Fruit fly (Drosophila melanogaster) whole organism, embryonic: ENCODE results near the gene CG45428.

ENCODE experiments used
- Adf1 ChIP-seq: fragments of 200-800 bp; sonication (Bioruptor generic); IDR thresholded peaks from 2 replicates; pipeline ENCODE4 v1.3.6; 2022; ENCODE audit warnings: missing biosample characterization, missing genetic modification characterization
- Asciz ChIP-seq: fragments of 200-800 bp; sonication (Bioruptor generic); optimal IDR thresholded peaks from 2 replicates; lab custom pipeline; 2017; ENCODE audit warnings: missing biosample characterization, mild to moderate bottlenecking, missing genetic modification characterization, missing genetic modification reagents
- Atf6 ChIP-seq: fragments of 200-800 bp; sonication (Bioruptor generic); IDR thresholded peaks from 2 replicates; pipeline ENCODE4 v1.3.6; 2022; ENCODE audit warnings: missing biosample characterization, missing genetic modification characterization
- BtbVII ChIP-seq: fragments of 200-800 bp; sonication (Bioruptor generic); optimal IDR thresholded peaks from 3 replicates; lab custom pipeline; 2017; ENCODE audit warnings: missing biosample characterization, mild to moderate bottlenecking, missing genetic modification characterization
- CG10267 ChIP-seq: fragments of 200-800 bp; sonication (Bioruptor generic); optimal IDR thresholded peaks from 2 replicates; lab custom pipeline; 2018; ENCODE audit warnings: missing biosample characterization, mild to moderate bottlenecking, missing genetic modification characterization, moderate library complexity
- CG10366 ChIP-seq: fragments of 200-800 bp; sonication (Bioruptor generic); IDR thresholded peaks from 2 replicates; pipeline ENCODE4 v1.3.6; 2022; ENCODE audit warnings: missing biosample characterization, missing genetic modification characterization
- CG10979 ChIP-seq: fragments of 200-800 bp; sonication (Bioruptor generic); optimal IDR thresholded peaks from 2 replicates; lab custom pipeline; 2018; ENCODE audit warnings: missing biosample characterization, mild to moderate bottlenecking, missing genetic modification characterization, moderate library complexity
- CG11247 ChIP-seq: fragments of 200-800 bp; sonication (Bioruptor generic); IDR thresholded peaks from 2 replicates; pipeline ENCODE4 v1.3.6; 2022; ENCODE audit warnings: missing biosample characterization, missing genetic modification characterization
- CG12104 ChIP-seq: fragments of 200-800 bp; sonication (Bioruptor generic); optimal IDR thresholded peaks from 3 replicates; lab custom pipeline; 2016; ENCODE audit warnings: missing biosample characterization, missing genetic modification characterization
- CG12299 ChIP-seq: fragments of 200-800 bp; sonication (Bioruptor generic); optimal IDR thresholded peaks from 2 replicates; lab custom pipeline; 2018; ENCODE audit warnings: missing biosample characterization, mild to moderate bottlenecking, missing genetic modification characterization
- CG14965 ChIP-seq: fragments of 200-800 bp; sonication (Bioruptor generic); optimal IDR thresholded peaks from 2 replicates; lab custom pipeline; 2016; ENCODE audit warnings: missing biosample characterization, missing genetic modification characterization, borderline replicate concordance
- CG15269 ChIP-seq: fragments of 200-800 bp; sonication (Bioruptor generic); optimal IDR thresholded peaks from 2 replicates; lab custom pipeline; 2018; ENCODE audit warnings: missing biosample characterization, mild to moderate bottlenecking, missing genetic modification characterization, moderate library complexity
- CG15514 ChIP-seq: fragments of 200-800 bp; sonication (Bioruptor generic); optimal IDR thresholded peaks from 3 replicates; lab custom pipeline; 2017; ENCODE audit warnings: missing biosample characterization, missing genetic modification characterization, mild to moderate bottlenecking, moderate library complexity, missing genetic modification reagents
- CG15696 ChIP-seq: fragments of 200-800 bp; sonication (Bioruptor generic); optimal IDR thresholded peaks from 2 replicates; lab custom pipeline; 2019; ENCODE audit warnings: missing biosample characterization, mild to moderate bottlenecking, missing genetic modification characterization, moderate library complexity
- CG16863 ChIP-seq: fragments of 200-800 bp; sonication (Bioruptor generic); optimal IDR thresholded peaks from 3 replicates; lab custom pipeline; 2016; ENCODE audit warnings: missing biosample characterization, missing genetic modification characterization
- CG18619 ChIP-seq: fragments of 200-800 bp; sonication (Bioruptor generic); optimal IDR thresholded peaks from 3 replicates; lab custom pipeline; 2017; ENCODE audit warnings: missing biosample characterization, mild to moderate bottlenecking, missing genetic modification characterization
- CG2129 ChIP-seq: fragments of 200-800 bp; sonication (Bioruptor generic); IDR thresholded peaks from 2 replicates; pipeline ENCODE4 v1.3.6; 2022; ENCODE audit warnings: missing biosample characterization, missing genetic modification characterization; ENCODE audit not compliant: partially characterized antibody
- CG2712 ChIP-seq: fragments of 200-800 bp; optimal IDR thresholded peaks from 3 replicates; lab custom pipeline; 2019; ENCODE audit warnings: missing biosample characterization, mild to moderate bottlenecking, missing genetic modification characterization, moderate library complexity
- CG33213 ChIP-seq: fragments of 200-800 bp; sonication (Bioruptor generic); optimal IDR thresholded peaks from 3 replicates; lab custom pipeline; 2016; ENCODE audit warnings: missing biosample characterization, missing genetic modification characterization
- CG3407 ChIP-seq: fragments of 200-800 bp; sonication (Bioruptor generic); optimal IDR thresholded peaks from 2 replicates; lab custom pipeline; 2018; ENCODE audit warnings: missing biosample characterization, mild to moderate bottlenecking, missing genetic modification characterization
- CG6175 ChIP-seq: fragments of 200-800 bp; sonication (Bioruptor generic); IDR thresholded peaks from 3 replicates; pipeline ENCODE4 v1.3.6; 2022; ENCODE audit warnings: missing biosample characterization, missing genetic modification characterization
- CG6765 ChIP-seq: fragments of 200-800 bp; sonication (Bioruptor generic); optimal IDR thresholded peaks from 3 replicates; lab custom pipeline; 2017; ENCODE audit warnings: missing biosample characterization, mild to moderate bottlenecking, missing genetic modification characterization
- CG6791 ChIP-seq: fragments of 200-800 bp; sonication (Bioruptor generic); IDR thresholded peaks from 3 replicates; pipeline ENCODE4 v1.3.6; 2022; ENCODE audit warnings: missing biosample characterization, missing genetic modification characterization; ENCODE audit not compliant: partially characterized antibody
- CG7745 ChIP-seq: fragments of 200-800 bp; sonication (Bioruptor generic); optimal IDR thresholded peaks from 2 replicates; lab custom pipeline; 2018; ENCODE audit warnings: missing biosample characterization, mild to moderate bottlenecking, missing genetic modification characterization, moderate library complexity
- CG9797 ChIP-seq: fragments of 200-800 bp; sonication (Bioruptor generic); optimal IDR thresholded peaks from 3 replicates; lab custom pipeline; 2018; ENCODE audit warnings: missing biosample characterization, mild to moderate bottlenecking, missing genetic modification characterization
- Camta ChIP-seq: fragments of 200-800 bp; sonication (Bioruptor generic); optimal IDR thresholded peaks from 2 replicates; lab custom pipeline; 2016; ENCODE audit warnings: missing biosample characterization, missing genetic modification characterization
- Chrac-16 ChIP-seq: fragments of 200-800 bp; sonication (Bioruptor generic); optimal IDR thresholded peaks from 3 replicates; lab custom pipeline; 2016; ENCODE audit warnings: missing biosample characterization, missing genetic modification characterization
- CkIIα-i1 ChIP-seq: fragments of 200-800 bp; sonication (Bioruptor generic); IDR thresholded peaks from 2 replicates; pipeline ENCODE4 v1.3.6; 2022; ENCODE audit warnings: missing biosample characterization, missing genetic modification characterization
- Dref ChIP-seq: fragments of 200-800 bp; sonication (Bioruptor generic); IDR thresholded peaks from 2 replicates; pipeline ENCODE4 v1.3.6; 2022; ENCODE audit warnings: missing biosample characterization, missing genetic modification characterization
- E2f1 ChIP-seq: fragments of 200-800 bp; sonication (Bioruptor generic); IDR thresholded peaks from 2 replicates; pipeline ENCODE4 v1.3.6; 2022; ENCODE audit warnings: missing biosample characterization, missing genetic modification characterization
- HLHmδ ChIP-seq: fragments of 200-800 bp; sonication (Bioruptor generic); optimal IDR thresholded peaks from 2 replicates; lab custom pipeline; 2018; ENCODE audit warnings: missing biosample characterization, mild to moderate bottlenecking, missing genetic modification characterization, moderate library complexity
- Meics ChIP-seq: fragments of 200-800 bp; sonication (Bioruptor generic); optimal IDR thresholded peaks from 2 replicates; lab custom pipeline; 2017; ENCODE audit warnings: missing biosample characterization, mild to moderate bottlenecking, missing genetic modification characterization
- Myb ChIP-seq: fragments of 200-800 bp; sonication (Bioruptor generic); optimal IDR thresholded peaks from 2 replicates; lab custom pipeline; 2016; ENCODE audit warnings: missing biosample characterization, missing genetic modification characterization
- Nf-YB ChIP-seq: fragments of 200-800 bp; sonication (Bioruptor generic); optimal IDR thresholded peaks from 3 replicates; lab custom pipeline; 2019; ENCODE audit warnings: missing biosample characterization, mild to moderate bottlenecking, missing genetic modification characterization, moderate library complexity
- Opbp ChIP-seq: fragments of 200-800 bp; sonication (Bioruptor generic); IDR thresholded peaks from 3 replicates; pipeline ENCODE4 v1.3.6; 2022; ENCODE audit warnings: missing biosample characterization, missing genetic modification characterization; ENCODE audit not compliant: partially characterized antibody
- Ssrp ChIP-seq: fragments of 200-800 bp; sonication (Bioruptor generic); optimal IDR thresholded peaks from 2 replicates; lab custom pipeline; 2018; ENCODE audit warnings: missing biosample characterization, mild to moderate bottlenecking, missing genetic modification characterization, moderate library complexity
- Usf ChIP-seq: fragments of 200-800 bp; sonication (Bioruptor generic); optimal IDR thresholded peaks from 2 replicates; lab custom pipeline; 2017; ENCODE audit warnings: missing genotype, missing biosample characterization, missing genetic modification characterization
- Vsx1 ChIP-seq: fragments of 200-800 bp; sonication (Bioruptor generic); optimal IDR thresholded peaks from 2 replicates; lab custom pipeline; 2017; ENCODE audit warnings: missing biosample characterization, mild to moderate bottlenecking, missing genetic modification characterization, missing genetic modification reagents
- al ChIP-seq: fragments of 200-800 bp; sonication (Bioruptor generic); IDR thresholded peaks from 2 replicates; pipeline ENCODE4 v1.3.6; 2022; ENCODE audit warnings: missing biosample characterization, missing genetic modification characterization
- cad ChIP-seq: fragments of >200 bp; optimal IDR thresholded peaks from 2 replicates; lab custom pipeline; 2017; ENCODE audit warnings: missing biosample characterization, missing genetic modification characterization
- cwo ChIP-seq: fragments of 200-800 bp; sonication (Bioruptor generic); optimal IDR thresholded peaks from 3 replicates; lab custom pipeline; 2017; ENCODE audit warnings: missing biosample characterization, missing genetic modification characterization, mild to moderate bottlenecking, moderate library complexity, missing genetic modification reagents
- dm ChIP-seq: fragments of 200-800 bp; sonication (Bioruptor generic); optimal IDR thresholded peaks from 3 replicates; lab custom pipeline; 2016; ENCODE audit warnings: missing biosample characterization, missing genetic modification characterization
- gsb-n ChIP-seq: fragments of 200-800 bp; sonication (Bioruptor generic); optimal IDR thresholded peaks from 3 replicates; lab custom pipeline; 2018; ENCODE audit warnings: missing biosample characterization, mild to moderate bottlenecking, missing genetic modification characterization
- her ChIP-seq: fragments of 200-800 bp; sonication (Bioruptor generic); optimal IDR thresholded peaks from 2 replicates; lab custom pipeline; 2016; ENCODE audit warnings: missing biosample characterization, missing genetic modification characterization
- org-1 ChIP-seq: fragments of 200-800 bp; sonication (Bioruptor generic); optimal IDR thresholded peaks from 2 replicates; lab custom pipeline; 2017; ENCODE audit warnings: missing biosample characterization, missing genetic modification characterization
- peb ChIP-seq: fragments of 200-800 bp; sonication (Bioruptor generic); IDR thresholded peaks from 2 replicates; pipeline ENCODE4 v1.3.6; 2022; ENCODE audit warnings: missing biosample characterization, missing genetic modification characterization
- wor ChIP-seq: fragments of 200-800 bp; sonication (Bioruptor generic); IDR thresholded peaks from 2 replicates; pipeline ENCODE4 v1.3.6; 2022; ENCODE audit warnings: missing biosample characterization, missing genetic modification characterization
- z ChIP-seq: fragments of 200-800 bp; sonication (Bioruptor generic); IDR thresholded peaks from 3 replicates; pipeline ENCODE4 v1.3.6; 2022; ENCODE audit warnings: missing biosample characterization, missing genetic modification characterization
- zfh1 ChIP-seq: fragments of 200-800 bp; sonication (Bioruptor generic); IDR thresholded peaks from 3 replicates; pipeline ENCODE4 v1.3.6; 2022; ENCODE audit warnings: missing biosample characterization, missing genetic modification characterization

The CG45428 gene

dm6 chr3L:22878723-22879343 is 42.0 kb upstream of the CG45428 start, which contains the start of the genes Chro and Ssl1 (continued):
- TF ChIP-seq CG10979 (peak; percentile 100), zfh1 (GFP tag; lab: Robert Waterston, UW) (peak; percentile 100), CG15269 (peak; percentile 100), Dref (peak; percentile 55), CG15696 (tag; lab: Kevin White, UChicago) (peak; percentile 100), CG10267 (tag; lab: Kevin White, UChicago) (peak; percentile 99), org-1 (peak; percentile 100), CG16863 (GFP tag; lab: Kevin White, UChicago) (peak; percentile 100), CG2712 (tag; lab: Kevin White, UChicago) (peak; percentile 100), CG18619 (GFP tag; lab: Kevin White, UChicago) (peak; percentile 100), Ssrp (tag; lab: Kevin White, UChicago) (peak; percentile 100), her (GFP tag; lab: Kevin White, UChicago) (peak; percentile 98), z (GFP tag; lab: Robert Waterston, UW) (peak; percentile 89), CG11247 (GFP tag; lab: Robert Waterston, UW) (peak; percentile 100), HLHmδ (peak; percentile 49), CG12104 (GFP tag; lab: Kevin White, UChicago) (peak; percentile 100), cwo (GFP tag; lab: Kevin White, UChicago) (peak; percentile 99), CG6175 (GFP tag; lab: Robert Waterston, UW) (peak; percentile 99), Asciz (GFP tag; lab: Kevin White, UChicago) (peak; percentile 100), Meics (GFP tag; lab: Kevin White, UChicago) (peak; percentile 100), al (peak; percentile 100), CG14965 (GFP tag; lab: Kevin White, UChicago) (peak; percentile 94), Atf6 (GFP tag; lab: Robert Waterston, UW) (peak; percentile 100), CG3407 (peak; percentile 99), CG10366 (peak; percentile 100), Nf-YB (peak; percentile 98), peb (GFP tag; lab: Robert Waterston, UW) (peak; percentile 100), E2f1 (GFP tag; lab: Robert Waterston, UW) (peak; percentile 100), CG33213 (GFP tag; lab: Kevin White, UChicago) (peak; percentile 100), CG6791 (GFP tag; lab: Robert Waterston, UW) (no peak), CG12299 (tag; lab: Kevin White, UChicago) (peak; percentile 99), Camta (GFP tag; lab: Kevin White, UChicago) (peak; percentile 100), BtbVII (GFP tag; lab: Kevin White, UChicago) (peak; percentile 100), Opbp (peak; percentile 56; the same call in 1 of the 3 replicates), Chrac-16 (GFP tag; lab: Kevin White, UChicago) (peak; percentile 100), CG15514 (GFP tag; lab: Kevin White, UChicago) (peak; percentile 96), CG9797 (GFP tag; lab: Kevin White, UChicago) (peak; percentile 91), cad (GFP tag; lab: Kevin White, UChicago) (no peak), CG6765 (GFP tag; lab: Kevin White, UChicago) (peak; percentile 99), dm (GFP tag; lab: Kevin White, UChicago) (peak; percentile 100), Adf1 (GFP tag; lab: Robert Waterston, UW) (peak; percentile 94), Myb (GFP tag; lab: Kevin White, UChicago) (peak; percentile 98), CG7745 (peak; percentile 97), wor (peak; percentile 100), Vsx1 (GFP tag; lab: Kevin White, UChicago) (peak; percentile 99), CG2129 (GFP tag; lab: Robert Waterston, UW) (no peak), CkIIα-i1 (GFP tag; lab: Robert Waterston, UW) (peak; percentile 98), Usf (GFP tag; lab: Kevin White, UChicago) (peak; percentile 100), gsb-n (peak; percentile 100)
